Fruit fly (Drosophila melanogaster) whole organism, embryonic: Measurements from ENCODE around the gene Nxf3.

Source experiments
- B-H2 ChIP-seq: fragments of 200-800 bp; sonication (Bioruptor generic); optimal IDR thresholded peaks from 2 replicates; lab custom pipeline; 2018; ENCODE audit warnings: missing biosample characterization, mild to moderate bottlenecking, missing genetic modification characterization
- CG10147 ChIP-seq: fragments of 200-800 bp; sonication (Bioruptor generic); optimal IDR thresholded peaks from 2 replicates; lab custom pipeline; 2019; ENCODE audit warnings: missing biosample characterization, mild to moderate bottlenecking, missing genetic modification characterization, moderate library complexity
- CG12299 ChIP-seq: fragments of 200-800 bp; sonication (Bioruptor generic); optimal IDR thresholded peaks from 2 replicates; lab custom pipeline; 2018; ENCODE audit warnings: missing biosample characterization, mild to moderate bottlenecking, missing genetic modification characterization
- CG12744 ChIP-seq: fragments of 200-800 bp; sonication (Bioruptor generic); optimal IDR thresholded peaks from 2 replicates; lab custom pipeline; 2016; ENCODE audit warnings: missing biosample characterization, missing genetic modification characterization
- CG13296 ChIP-seq: fragments of 200-800 bp; sonication (Bioruptor generic); optimal IDR thresholded peaks from 3 replicates; lab custom pipeline; 2018; ENCODE audit warnings: missing biosample characterization, mild to moderate bottlenecking, missing genetic modification characterization
- CG13775 ChIP-seq: fragments of 200-800 bp; sonication (Bioruptor generic); optimal IDR thresholded peaks from 3 replicates; lab custom pipeline; 2017; ENCODE audit warnings: missing biosample characterization, mild to moderate bottlenecking, missing genetic modification characterization
- CG15514 ChIP-seq: fragments of 200-800 bp; sonication (Bioruptor generic); optimal IDR thresholded peaks from 3 replicates; lab custom pipeline; 2017; ENCODE audit warnings: missing biosample characterization, missing genetic modification characterization, mild to moderate bottlenecking, moderate library complexity, missing genetic modification reagents
- CG16863 ChIP-seq: fragments of 200-800 bp; sonication (Bioruptor generic); optimal IDR thresholded peaks from 3 replicates; lab custom pipeline; 2016; ENCODE audit warnings: missing biosample characterization, missing genetic modification characterization
- CG17361 ChIP-seq: fragments of 200-800 bp; sonication (Bioruptor generic); IDR thresholded peaks from 3 replicates; pipeline ENCODE4 v1.3.6; 2022; ENCODE audit warnings: missing biosample characterization, missing genetic modification characterization
- CG3163 ChIP-seq: fragments of 200-800 bp; sonication (Bioruptor generic); optimal IDR thresholded peaks from 3 replicates; lab custom pipeline; 2016; ENCODE audit warnings: missing biosample characterization, missing genetic modification characterization
- CG3847 ChIP-seq: fragments of 200-800 bp; sonication (Bioruptor generic); IDR thresholded peaks from 2 replicates; pipeline ENCODE4 v1.3.6; 2022; ENCODE audit warnings: missing biosample characterization, missing genetic modification characterization
- CG7372 ChIP-seq: fragments of 200-800 bp; sonication (Bioruptor generic); IDR thresholded peaks from 2 replicates; pipeline ENCODE4 v1.3.6; 2022; ENCODE audit warnings: missing biosample characterization, missing genetic modification characterization
- CG8924 ChIP-seq: fragments of 200-800 bp; optimal IDR thresholded peaks from 3 replicates; lab custom pipeline; 2019; ENCODE audit warnings: missing biosample characterization, mild to moderate bottlenecking, missing genetic modification characterization, moderate library complexity
- CG9797 ChIP-seq: fragments of 200-800 bp; sonication (Bioruptor generic); optimal IDR thresholded peaks from 3 replicates; lab custom pipeline; 2018; ENCODE audit warnings: missing biosample characterization, mild to moderate bottlenecking, missing genetic modification characterization
- Dbx ChIP-seq: fragments of 200-800 bp; sonication (Bioruptor generic); IDR thresholded peaks from 3 replicates; pipeline ENCODE4 v1.3.6; 2022; ENCODE audit warnings: missing biosample characterization, missing genetic modification characterization
- Dfd ChIP-seq, 2 experiments: fragments of >200 bp; optimal IDR thresholded peaks; 2 replicates each; lab custom pipeline; 2017; ENCODE audit warnings: missing biosample characterization in 2 of 2, missing genetic modification characterization in 2 of 2
- Dref ChIP-seq: fragments of 200-800 bp; sonication (Bioruptor generic); IDR thresholded peaks from 2 replicates; pipeline ENCODE4 v1.3.6; 2022; ENCODE audit warnings: missing biosample characterization, missing genetic modification characterization
- E2f1 ChIP-seq: fragments of 200-800 bp; sonication (Bioruptor generic); IDR thresholded peaks from 2 replicates; pipeline ENCODE4 v1.3.6; 2022; ENCODE audit warnings: missing biosample characterization, missing genetic modification characterization
- Fer2 ChIP-seq: fragments of 200-800 bp; sonication (Bioruptor generic); optimal IDR thresholded peaks from 2 replicates; lab custom pipeline; 2018; ENCODE audit warnings: missing biosample characterization, mild to moderate bottlenecking, missing genetic modification characterization, moderate library complexity
- Gug ChIP-seq: fragments of 200-800 bp; sonication (Bioruptor generic); IDR thresholded peaks from 4 replicates; pipeline ENCODE4 v1.3.6; 2022; ENCODE audit warnings: missing biosample characterization, missing genetic modification characterization
- H15 ChIP-seq: fragments of 200-800 bp; sonication (Bioruptor generic); IDR thresholded peaks from 3 replicates; pipeline ENCODE4 v1.3.6; 2022; ENCODE audit warnings: missing biosample characterization, missing genetic modification characterization
- HLH54F ChIP-seq: fragments of 200-800 bp; sonication (Bioruptor generic); optimal IDR thresholded peaks from 3 replicates; lab custom pipeline; 2016; ENCODE audit warnings: missing biosample characterization, missing genetic modification characterization
- HmgD ChIP-seq: fragments of 200-800 bp; sonication (Bioruptor generic); optimal IDR thresholded peaks from 3 replicates; lab custom pipeline; 2016; ENCODE audit warnings: missing biosample characterization, missing genetic modification characterization
- MESR4 ChIP-seq: fragments of 200-800 bp; sonication (Bioruptor generic); optimal IDR thresholded peaks from 2 replicates; lab custom pipeline; 2018; ENCODE audit warnings: missing biosample characterization, mild to moderate bottlenecking, missing genetic modification characterization, moderate library complexity
- MTF-1 ChIP-seq: fragments of 200-800 bp; sonication (Bioruptor generic); optimal IDR thresholded peaks from 2 replicates; lab custom pipeline; 2018; ENCODE audit warnings: missing biosample characterization, mild to moderate bottlenecking, missing genetic modification characterization, borderline replicate concordance
- Max ChIP-seq: fragments of 200-800 bp; sonication (Bioruptor generic); optimal IDR thresholded peaks from 2 replicates; lab custom pipeline; 2016; ENCODE audit warnings: missing biosample characterization, mild to moderate bottlenecking, missing genetic modification characterization
- Meics ChIP-seq: fragments of 200-800 bp; sonication (Bioruptor generic); optimal IDR thresholded peaks from 2 replicates; lab custom pipeline; 2017; ENCODE audit warnings: missing biosample characterization, mild to moderate bottlenecking, missing genetic modification characterization
- Mrtf ChIP-seq: fragments of 200-800 bp; sonication (Bioruptor generic); IDR thresholded peaks from 3 replicates; pipeline ENCODE4 v1.3.6; 2022; ENCODE audit warnings: missing biosample characterization, missing genetic modification characterization
- Ravus ChIP-seq: fragments of 200-800 bp; sonication (Bioruptor generic); IDR thresholded peaks from 2 replicates; pipeline ENCODE4 v1.3.6; 2022; ENCODE audit warnings: missing biosample characterization, missing genetic modification characterization
- Rx ChIP-seq: fragments of 200-800 bp; sonication (Bioruptor generic); IDR thresholded peaks from 2 replicates; pipeline ENCODE4 v1.3.6; 2022; ENCODE audit warnings: missing biosample characterization, missing genetic modification characterization
- bab2 ChIP-seq: fragments of 200-800 bp; sonication (Bioruptor generic); optimal IDR thresholded peaks from 2 replicates; lab custom pipeline; 2016; ENCODE audit warnings: missing biosample characterization, missing genetic modification characterization
- br ChIP-seq: fragments of >200 bp; optimal IDR thresholded peaks from 2 replicates; lab custom pipeline; 2017
- crp ChIP-seq, 2 experiments: fragments of 200-800 bp; sonication (Bioruptor generic); optimal IDR thresholded peaks; 2 replicates in 1 of 2; 3 replicates in 1 of 2; lab custom pipeline; 2017; ENCODE audit warnings: missing biosample characterization in 2 of 2, missing genetic modification characterization in 2 of 2, mild to moderate bottlenecking in 1 of 2, moderate library complexity in 1 of 2
- disco-r ChIP-seq: fragments of 200-800 bp; sonication (Bioruptor generic); optimal IDR thresholded peaks from 2 replicates; lab custom pipeline; 2016; ENCODE audit warnings: missing biosample characterization, missing genetic modification characterization
- dmrt99B ChIP-seq: fragments of 200-800 bp; sonication (Bioruptor generic); optimal IDR thresholded peaks from 2 replicates; lab custom pipeline; 2018; ENCODE audit warnings: missing biosample characterization, mild to moderate bottlenecking, missing genetic modification characterization, moderate library complexity
- fd64A ChIP-seq: fragments of 200-800 bp; sonication (Bioruptor generic); optimal IDR thresholded peaks from 3 replicates; lab custom pipeline; 2018; ENCODE audit warnings: missing biosample characterization, mild to moderate bottlenecking, missing genetic modification characterization
- fu2 ChIP-seq: fragments of 200-800 bp; sonication (Bioruptor generic); optimal IDR thresholded peaks from 2 replicates; lab custom pipeline; 2016; ENCODE audit warnings: missing biosample characterization, missing genetic modification characterization
- gfzf ChIP-seq: fragments of 200-800 bp; sonication (Bioruptor generic); optimal IDR thresholded peaks from 2 replicates; lab custom pipeline; 2016; ENCODE audit warnings: missing biosample characterization, mild to moderate bottlenecking, missing genetic modification characterization, moderate library complexity
- ind ChIP-seq: fragments of 200-800 bp; sonication (Bioruptor generic); optimal IDR thresholded peaks from 3 replicates; lab custom pipeline; 2016; ENCODE audit warnings: missing biosample characterization, missing genetic modification characterization
- mld ChIP-seq: fragments of 200-800 bp; sonication (Bioruptor generic); IDR thresholded peaks from 3 replicates; pipeline ENCODE4 v1.3.6; 2022; ENCODE audit warnings: missing biosample characterization, missing genetic modification characterization; ENCODE audit not compliant: partially characterized antibody
- row ChIP-seq: fragments of 200-800 bp; sonication (Bioruptor generic); IDR thresholded peaks from 3 replicates; pipeline ENCODE4 v1.3.6; 2022; ENCODE audit warnings: missing biosample characterization, missing genetic modification characterization
- sc ChIP-seq, 3 experiments: fragments of >200 bp in 2 of 3; fragments of 200-800 bp in 1 of 3; sonication (Bioruptor generic) in 1 of 3; optimal IDR thresholded peaks; 2 replicates in 2 of 3; 3 replicates in 1 of 3; lab custom pipeline; 2017; ENCODE audit warnings: mild to moderate bottlenecking in 1 of 3, missing biosample characterization in 1 of 3, missing genetic modification characterization in 1 of 3, missing genetic modification reagents in 1 of 3
- schlank ChIP-seq: fragments of 200-800 bp; sonication (Bioruptor generic); optimal IDR thresholded peaks from 2 replicates; lab custom pipeline; 2018; ENCODE audit warnings: missing biosample characterization, mild to moderate bottlenecking, missing genetic modification characterization
- shn ChIP-seq: fragments of 200-800 bp; sonication (Bioruptor generic); optimal IDR thresholded peaks from 3 replicates; lab custom pipeline; 2016; ENCODE audit warnings: missing biosample characterization, missing genetic modification characterization
- sim ChIP-seq: fragments of 200-800 bp; sonication (Bioruptor generic); IDR thresholded peaks from 2 replicates; pipeline ENCODE4 v1.3.6; 2022; ENCODE audit warnings: missing biosample characterization, missing genetic modification characterization
- so ChIP-seq: fragments of 200-800 bp; sonication (Bioruptor generic); IDR thresholded peaks from 3 replicates; pipeline ENCODE4 v1.3.6; 2022; ENCODE audit warnings: missing biosample characterization, missing genetic modification characterization
- tgo ChIP-seq: fragments of 200-800 bp; sonication (Bioruptor generic); IDR thresholded peaks from 3 replicates; pipeline ENCODE4 v1.3.6; 2022; ENCODE audit warnings: missing biosample characterization, missing genetic modification characterization
- tll ChIP-seq, 2 experiments: fragments of 200-800 bp in 1 of 2; fragments of >200 bp in 1 of 2; sonication (Bioruptor generic) in 1 of 2; optimal IDR thresholded peaks; 2 replicates each; lab custom pipeline; 2017 to 2019; ENCODE audit warnings: missing biosample characterization in 2 of 2, missing genetic modification characterization in 2 of 2, mild to moderate bottlenecking in 1 of 2, moderate library complexity in 1 of 2
- trh ChIP-seq: fragments of 200-800 bp; sonication (Bioruptor generic); optimal IDR thresholded peaks from 2 replicates; lab custom pipeline; 2016; ENCODE audit warnings: missing biosample characterization, missing genetic modification characterization
- vnd ChIP-seq: fragments of 200-800 bp; sonication (Bioruptor generic); IDR thresholded peaks from 3 replicates; pipeline ENCODE4 v1.3.6; 2022; ENCODE audit warnings: missing biosample characterization, missing genetic modification characterization; ENCODE audit not compliant: partially characterized antibody
- z ChIP-seq: fragments of 200-800 bp; sonication (Bioruptor generic); IDR thresholded peaks from 3 replicates; pipeline ENCODE4 v1.3.6; 2022; ENCODE audit warnings: missing biosample characterization, missing genetic modification characterization

The Nxf3 gene

DNA sequence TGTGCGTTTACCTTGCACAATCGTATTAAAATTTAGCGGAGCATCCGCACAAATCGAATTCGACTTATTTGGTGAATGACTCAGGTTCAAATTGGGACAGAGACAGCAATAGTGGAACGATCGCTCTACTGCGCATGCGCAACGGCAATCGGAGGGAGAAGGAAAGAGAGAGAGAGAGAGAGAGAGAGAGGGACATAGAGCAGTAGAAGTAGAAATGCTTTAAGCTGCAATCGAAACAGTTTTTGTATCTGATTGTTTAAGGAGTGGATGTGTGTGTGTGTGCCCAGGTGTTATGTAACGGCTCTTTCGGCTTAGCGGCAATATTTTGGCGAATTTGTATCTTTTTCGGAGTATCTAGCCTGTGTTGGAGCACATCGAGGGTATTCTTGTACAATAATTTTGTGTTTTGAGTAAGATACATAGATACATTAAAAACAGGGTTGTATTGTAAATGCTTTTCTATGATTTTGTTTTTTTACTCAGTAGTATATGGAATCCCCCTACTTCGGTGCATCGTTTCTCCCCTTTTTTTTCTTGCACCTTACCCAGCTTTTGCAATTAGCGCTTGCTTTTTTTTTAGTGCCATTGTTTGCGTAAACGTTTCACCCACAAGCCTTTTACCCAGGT is 15.4 kb upstream of the Nxf3 start (continued):
- TF ChIP-seq sim (GFP tag; lab: Robert Waterston, UW) (no peak), Gug (GFP tag; lab: Robert Waterston, UW) (no peak), E2f1 (GFP tag; lab: Robert Waterston, UW) (no peak), Max (no peak), Dfd (GFP tag; optimal IDR thresholded peaks at IDR 0.05; lab: Kevin White, UChicago) (no peak), fd64A (GFP tag; lab: Kevin White, UChicago) (no peak), CG15514 (no peak), disco-r (no peak), br (lab: Kevin White, UChicago) (no peak), Meics (GFP tag; lab: Kevin White, UChicago) (no peak), fu2 (GFP tag; lab: Kevin White, UChicago) (no peak), CG12744 (GFP tag; lab: Kevin White, UChicago) (no peak), CG8924 (tag; lab: Kevin White, UChicago) (no peak), Rx (GFP tag; lab: Robert Waterston, UW) (no peak), CG10147 (no peak), CG7372 (GFP tag; lab: Robert Waterston, UW) (no peak), ind (GFP tag; lab: Kevin White, UChicago) (no peak), gfzf (no peak), row (GFP tag; lab: Robert Waterston, UW) (peak; percentile 32; the same call in 1 of the 3 replicates), tgo (GFP tag; lab: Robert Waterston, UW) (no peak), MTF-1 (no peak), Dref (no peak), Mrtf (GFP tag; lab: Robert Waterston, UW) (no peak), sc (optimal IDR thresholded peaks at IDR 0.05; lab: Kevin White, UChicago) (no peak), sc (GFP tag; optimal IDR thresholded peaks at IDR 0.05; lab: Kevin White, UChicago) (no peak), crp (GFP tag; optimal IDR thresholded peaks at IDR 0.05; lab: Kevin White, UChicago) (no peak), CG16863 (no peak), CG13775 (GFP tag; lab: Kevin White, UChicago) (peak; percentile 16), mld (GFP tag; lab: Robert Waterston, UW) (no peak), Dbx (no peak), CG3163 (GFP tag; lab: Kevin White, UChicago) (no peak), trh (GFP tag; lab: Kevin White, UChicago) (no peak), B-H2 (GFP tag; lab: Kevin White, UChicago) (no peak), H15 (GFP tag; lab: Robert Waterston, UW) (no peak), CG17361 (GFP tag; lab: Robert Waterston, UW) (no peak), z (GFP tag; lab: Robert Waterston, UW) (0 out of 3 replicates have a peak, but pooled peaks have one; percentile 39), HmgD (GFP tag; lab: Kevin White, UChicago) (no peak), schlank (tag; lab: Kevin White, UChicago) (no peak), MESR4 (no peak), vnd (GFP tag; lab: Robert Waterston, UW) (no peak), bab2 (GFP tag; lab: Kevin White, UChicago) (no peak), CG3847 (no peak), HLH54F (GFP tag; lab: Kevin White, UChicago) (no peak), Ravus (GFP tag; lab: Robert Waterston, UW) (no peak), Fer2 (tag; lab: Kevin White, UChicago) (no peak), tll (GFP tag; optimal IDR thresholded peaks at IDR 0.05; lab: Kevin White, UChicago) (peak in 1 of 2 experiments; percentile 73), so (GFP tag; lab: Robert Waterston, UW) (no peak), CG13296 (GFP tag; lab: Kevin White, UChicago) (no peak), shn (GFP tag; lab: Kevin White, UChicago) (no peak), CG9797 (no peak), dmrt99B (tag; lab: Kevin White, UChicago) (no peak), CG12299 (no peak)
